Fruit fly (Drosophila melanogaster) whole organism, embryonic: ENCODE measurements around the gene BomT3.

ENCODE experiments used
- CG10431 ChIP-seq: fragments of 200-800 bp; sonication (Bioruptor generic); optimal IDR thresholded peaks from 3 replicates; lab custom pipeline; 2018; ENCODE audit warnings: missing biosample characterization, mild to moderate bottlenecking, missing genetic modification characterization
- CG1792 ChIP-seq: fragments of 200-800 bp; sonication (Bioruptor generic); optimal IDR thresholded peaks from 2 replicates; lab custom pipeline; 2016; ENCODE audit warnings: missing biosample characterization, missing genetic modification characterization
- CG3281 ChIP-seq: fragments of 200-800 bp; sonication (Bioruptor generic); optimal IDR thresholded peaks from 3 replicates; lab custom pipeline; 2017; ENCODE audit warnings: missing biosample characterization, mild to moderate bottlenecking, missing genetic modification characterization
- Chrac-16 ChIP-seq: fragments of 200-800 bp; sonication (Bioruptor generic); optimal IDR thresholded peaks from 3 replicates; lab custom pipeline; 2016; ENCODE audit warnings: missing biosample characterization, missing genetic modification characterization
- Gsc ChIP-seq: fragments of 200-800 bp; sonication (Bioruptor generic); IDR thresholded peaks from 2 replicates; pipeline ENCODE4 v1.3.6; 2022; ENCODE audit warnings: missing biosample characterization, missing genetic modification characterization
- Lhr ChIP-seq: fragments of 200-800 bp; sonication (Bioruptor generic); optimal IDR thresholded peaks from 3 replicates; lab custom pipeline; 2017; ENCODE audit warnings: mild to moderate bottlenecking, missing biosample characterization, missing genetic modification reagents, missing genetic modification characterization
- MTF-1 ChIP-seq: fragments of 200-800 bp; sonication (Bioruptor generic); optimal IDR thresholded peaks from 2 replicates; lab custom pipeline; 2018; ENCODE audit warnings: missing biosample characterization, mild to moderate bottlenecking, missing genetic modification characterization, borderline replicate concordance
- Neu2 ChIP-seq: fragments of 200-800 bp; sonication (Bioruptor generic); optimal IDR thresholded peaks from 3 replicates; lab custom pipeline; 2016; ENCODE audit warnings: missing biosample characterization, missing genetic modification characterization, borderline replicate concordance
- wdn ChIP-seq: fragments of 200-800 bp; sonication (Bioruptor generic); IDR thresholded peaks from 2 replicates; pipeline ENCODE4 v1.3.6; 2022; ENCODE audit warnings: missing biosample characterization, missing genetic modification characterization

DNA sequence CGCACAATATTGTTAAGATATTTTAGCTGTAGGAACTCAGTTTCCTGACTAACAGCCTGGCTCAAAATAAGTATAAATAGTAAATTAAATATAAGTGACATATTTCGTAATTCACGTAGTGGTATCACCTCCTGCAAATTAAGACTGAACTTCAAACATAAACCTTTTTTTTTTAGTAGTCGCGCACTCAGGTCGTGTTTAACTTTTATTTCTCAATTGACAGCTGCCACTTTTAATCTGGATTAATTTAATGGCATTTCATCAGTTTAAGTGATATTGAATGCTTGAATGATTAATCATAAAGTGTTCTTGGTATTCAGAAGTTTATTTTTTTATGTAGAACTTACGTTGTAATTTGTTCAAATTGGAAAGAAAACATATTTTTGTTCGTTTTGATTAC lies 31.0 kb upstream of the BomT3 start, which contains the start of gene Ir94b:
- TF ChIP-seq CG10431 (GFP tag; lab: Kevin White, UChicago), result no peak
- no peak for TF ChIP-seq Chrac-16 (GFP tag; lab: Kevin White, UChicago)
- TF ChIP-seq Neu2, result no peak
- no peak for TF ChIP-seq CG1792 (GFP tag; lab: Kevin White, UChicago)
- TF ChIP-seq CG3281 (GFP tag; lab: Kevin White, UChicago), result no peak
- TF ChIP-seq MTF-1 (GFP tag; lab: Kevin White, UChicago), result no peak
- TF ChIP-seq Lhr (GFP tag; lab: Kevin White, UChicago), result no peak
- no peak for TF ChIP-seq Gsc
- TF ChIP-seq wdn, result no peak
